Fruit fly (Drosophila melanogaster): ENCODE data around the gene Ref1.

Ref1 gene

DNA sequence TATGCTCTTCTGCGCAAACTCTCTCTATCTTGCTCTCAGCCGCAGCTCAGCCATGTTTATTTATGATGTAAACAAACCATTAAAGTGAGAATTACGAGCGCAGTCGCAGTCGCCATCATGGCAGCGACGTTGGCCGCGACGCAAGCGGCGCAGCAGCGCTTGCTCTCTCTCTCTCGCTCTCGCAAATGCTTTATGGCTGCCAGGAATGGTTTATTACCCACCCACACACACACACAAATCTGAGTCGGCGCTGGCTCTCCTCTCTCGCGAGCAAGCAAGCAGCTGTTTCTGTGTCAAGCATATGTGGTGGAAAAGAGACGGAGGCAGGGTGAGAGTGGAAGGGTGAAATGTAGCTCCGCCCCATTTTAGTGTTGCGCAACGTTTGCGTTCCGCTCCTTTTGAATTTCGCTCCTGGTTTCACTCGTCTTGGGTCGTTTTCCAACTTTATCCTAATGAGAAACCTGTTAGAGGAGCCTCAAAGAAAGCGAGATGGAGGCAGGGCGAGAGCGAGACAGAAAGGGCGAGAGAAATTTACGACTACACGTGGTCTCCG, 42.9 kb downstream of the Ref1 start:
- peak; percentile 98 for TF ChIP-seq ewg (GFP tag; optimal IDR thresholded peaks at IDR 0.05)
- no peak for TF ChIP-seq CG1792 (GFP tag; optimal IDR thresholded peaks at IDR 0.05)
- peak; percentile 34; the same call in 1 of the 3 replicates for TF ChIP-seq CG34422 (GFP tag; IDR thresholded peaks at IDR 0.05)
- TF ChIP-seq Dip3 (GFP tag; optimal IDR thresholded peaks at IDR 0.05), result no peak
- no peak for TF ChIP-seq esg (GFP tag; conservative IDR thresholded peaks at IDR 0.05)
- no peak for TF ChIP-seq jing (GFP tag; optimal IDR thresholded peaks at IDR 0.05)
- TF ChIP-seq sna (GFP tag; IDR thresholded peaks at IDR 0.05; ENCODE audit: partially characterized antibody), result no peak
- TF ChIP-seq Six4 (GFP tag; optimal IDR thresholded peaks at IDR 0.05), result no peak
- no peak for TF ChIP-seq CG3838 (GFP tag; optimal IDR thresholded peaks at IDR 0.05)
- peak; percentile 16 for TF ChIP-seq HHEX (GFP tag; optimal IDR thresholded peaks at IDR 0.05)
- TF ChIP-seq unpg (GFP tag; optimal IDR thresholded peaks at IDR 0.05), result peak; percentile 20
- no peak for TF ChIP-seq Eip74EF (GFP tag; optimal IDR thresholded peaks at IDR 0.05)
- TF ChIP-seq ATbp (GFP tag; optimal IDR thresholded peaks at IDR 0.05), result peak; percentile 26
- TF ChIP-seq sc (optimal IDR thresholded peaks at IDR 0.05), result no peak
- TF ChIP-seq sc (GFP tag; optimal IDR thresholded peaks at IDR 0.05), result no peak
- TF ChIP-seq Gug (GFP tag; IDR thresholded peaks at IDR 0.05), result no peak
- peak; percentile 32 for TF ChIP-seq chn (GFP tag; optimal IDR thresholded peaks at IDR 0.05)
- no peak for TF ChIP-seq sima (GFP tag; optimal IDR thresholded peaks at IDR 0.05)
- TF ChIP-seq Awh (GFP tag; IDR thresholded peaks at IDR 0.05), result no peak
- no peak for TF ChIP-seq CG1603 (tag; optimal IDR thresholded peaks at IDR 0.05)
- no peak; the same call in 2 of the 3 replicates for TF ChIP-seq row (GFP tag; IDR thresholded peaks at IDR 0.05)
- no peak for TF ChIP-seq wor (GFP tag; IDR thresholded peaks at IDR 0.05)
- TF ChIP-seq Sin3A (optimal IDR thresholded peaks at IDR 0.05), result no peak
- TF ChIP-seq schlank (tag; optimal IDR thresholded peaks at IDR 0.05), result no peak
- peak; percentile 56; the same call in 1 of the 3 replicates for TF ChIP-seq zen2 (GFP tag; IDR thresholded peaks at IDR 0.05; ENCODE audit: partially characterized antibody)
- no peak for TF ChIP-seq Asciz (GFP tag; optimal IDR thresholded peaks at IDR 0.05)
- peak; percentile 8 for TF ChIP-seq lab (GFP tag; optimal IDR thresholded peaks at IDR 0.05)
- TF ChIP-seq Meics (GFP tag; optimal IDR thresholded peaks at IDR 0.05), result no peak
- TF ChIP-seq CG16863 (GFP tag; optimal IDR thresholded peaks at IDR 0.05), result no peak
- no peak for TF ChIP-seq Hmx (GFP tag; optimal IDR thresholded peaks at IDR 0.05)
- no peak for TF ChIP-seq CG8359 (GFP tag; optimal IDR thresholded peaks at IDR 0.05; ENCODE audit: borderline replicate concordance)
- peak; percentile 51 for TF ChIP-seq HmgD (GFP tag; optimal IDR thresholded peaks at IDR 0.05)
- TF ChIP-seq CG12942 (GFP tag; optimal IDR thresholded peaks at IDR 0.05), result no peak
- TF ChIP-seq CG8478 (optimal IDR thresholded peaks at IDR 0.05), result peak; percentile 84
- TF ChIP-seq CG10543 (GFP tag; optimal IDR thresholded peaks at IDR 0.05), result peak; percentile 27
- no peak for TF ChIP-seq ind (GFP tag; optimal IDR thresholded peaks at IDR 0.05)
- no peak for TF ChIP-seq slbo (GFP tag; IDR thresholded peaks at IDR 0.05)
- no peak for TF ChIP-seq cwo (GFP tag; optimal IDR thresholded peaks at IDR 0.05)
- TF ChIP-seq CG9932 (GFP tag; IDR thresholded peaks at IDR 0.05), result 0 out of 2 replicates have a peak, but pooled peaks have one; percentile 16
- TF ChIP-seq CG43689 (GFP tag; IDR thresholded peaks at IDR 0.05), result no peak
- TF ChIP-seq CG17359 (tag; optimal IDR thresholded peaks at IDR 0.05), result no peak
- no peak for TF ChIP-seq NC2α (GFP tag; optimal IDR thresholded peaks at IDR 0.05)
- no peak for TF ChIP-seq CG32772 (GFP tag; IDR thresholded peaks at IDR 0.05)
- no peak for TF ChIP-seq rib (GFP tag; IDR thresholded peaks at IDR 0.05)
- TF ChIP-seq exex (tag; optimal IDR thresholded peaks at IDR 0.05), result no peak
- no peak for TF ChIP-seq CG10959 (GFP tag; IDR thresholded peaks at IDR 0.05)
- TF ChIP-seq ci (GFP tag; IDR thresholded peaks at IDR 0.05), result peak; percentile 36; the same call in 2 of the 3 replicates
- no peak for TF ChIP-seq CG32532 (GFP tag; IDR thresholded peaks at IDR 0.05)
- no peak for TF ChIP-seq CHES-1-like (GFP tag; optimal IDR thresholded peaks at IDR 0.05)
- TF ChIP-seq Ravus (GFP tag; IDR thresholded peaks at IDR 0.05), result no peak
- no peak for TF ChIP-seq grn (GFP tag; optimal IDR thresholded peaks at IDR 0.05)
- TF ChIP-seq CG3065 (GFP tag; optimal IDR thresholded peaks at IDR 0.05), result no peak

Data from whole organism, embryonic.